Worm (Caenorhabditis elegans): ENCODE results near the gene K02E2.1.

DNA sequence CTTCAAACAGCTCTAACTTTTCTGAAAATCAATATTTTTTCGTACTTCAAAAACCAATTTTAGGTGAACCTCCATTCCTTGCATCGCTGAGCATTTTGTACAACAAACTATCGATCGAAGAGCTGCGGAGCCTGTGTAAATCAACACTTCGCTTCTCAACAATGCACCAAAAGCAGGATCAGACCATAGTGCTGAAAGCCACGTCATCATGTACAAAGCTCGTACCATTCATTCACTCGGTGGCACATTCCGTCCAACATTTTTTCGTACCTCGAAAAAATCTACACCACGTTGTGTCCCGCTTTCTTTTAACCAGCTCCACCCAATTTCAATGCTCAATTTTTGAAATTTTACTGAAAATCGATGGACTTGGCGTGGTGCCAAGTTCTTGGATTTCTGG lies 40.7 kb upstream of the K02E2.1 start, which contains the start of gene ZC15.10:
- no peak for TF ChIP-seq cog-1 (tag; optimal IDR thresholded peaks at IDR 0.05)
- TF ChIP-seq flt-1 (GFP tag; IDR thresholded peaks at IDR 0.05) = no peak
- no peak for TF ChIP-seq med-1 (GFP tag; optimal IDR thresholded peaks at IDR 0.05; ENCODE audit: insufficient read depth)
- no peak for TF ChIP-seq ztf-23 (GFP tag; IDR thresholded peaks at IDR 0.05)
- TF ChIP-seq klf-2 (GFP tag; conservative IDR thresholded peaks at IDR 0.05) = no peak
- no peak for TF ChIP-seq tab-1 (GFP tag; IDR thresholded peaks at IDR 0.05)
- no peak for TF ChIP-seq ref-1 (GFP tag; conservative IDR thresholded peaks at IDR 0.05)
- TF ChIP-seq ztf-29 (GFP tag; IDR thresholded peaks at IDR 0.05) = no peak

Data from whole organism, midembryonic.